Fruit fly (Drosophila melanogaster) whole organism, embryonic: ENCODE measurements around the gene Mms19.

Experiments
- Awh ChIP-seq: fragments of 200-800 bp; sonication (Bioruptor generic); IDR thresholded peaks from 2 replicates; pipeline ENCODE4, ENCODE4 v1.3.6; 2022; ENCODE audit warnings: missing biosample characterization, missing genetic modification characterization
- CG10431 ChIP-seq: fragments of 200-800 bp; sonication (Bioruptor generic); optimal IDR thresholded peaks from 3 replicates; lab custom pipeline; 2018; ENCODE audit warnings: missing biosample characterization, mild to moderate bottlenecking, missing genetic modification characterization
- CG12104 ChIP-seq: fragments of 200-800 bp; sonication (Bioruptor generic); optimal IDR thresholded peaks from 3 replicates; lab custom pipeline; 2016; ENCODE audit warnings: missing biosample characterization, missing genetic modification characterization
- CG13624 ChIP-seq: fragments of 200-800 bp; sonication (Bioruptor generic); optimal IDR thresholded peaks from 2 replicates; lab custom pipeline; 2016; ENCODE audit warnings: missing biosample characterization, missing genetic modification characterization
- CG1529 ChIP-seq: fragments of 200-800 bp; sonication (Bioruptor generic); optimal IDR thresholded peaks from 3 replicates; lab custom pipeline; 2018; ENCODE audit warnings: missing biosample characterization, missing genetic modification characterization
- CG15601 ChIP-seq: fragments of 200-800 bp; sonication (Bioruptor generic); optimal IDR thresholded peaks from 3 replicates; lab custom pipeline; 2019; ENCODE audit warnings: missing biosample characterization, mild to moderate bottlenecking, missing genetic modification characterization, moderate library complexity
- CG17359 ChIP-seq: fragments of 200-800 bp; sonication (Bioruptor generic); optimal IDR thresholded peaks from 3 replicates; lab custom pipeline; 2018; ENCODE audit warnings: missing biosample characterization, mild to moderate bottlenecking, missing genetic modification characterization, moderate library complexity
- CG17612 ChIP-seq: fragments of 200-800 bp; sonication (Bioruptor generic); IDR thresholded peaks from 2 replicates; pipeline ENCODE4 v1.3.6; 2022; ENCODE audit warnings: missing biosample characterization, missing genetic modification characterization
- CG18599 ChIP-seq: fragments of 200-800 bp; sonication (Bioruptor generic); optimal IDR thresholded peaks from 3 replicates; lab custom pipeline; 2017; ENCODE audit warnings: missing biosample characterization, missing genetic modification characterization, mild to moderate bottlenecking, moderate library complexity, missing genetic modification reagents
- CG2678 ChIP-seq: fragments of 200-800 bp; sonication (Bioruptor generic); optimal IDR thresholded peaks from 3 replicates; lab custom pipeline; 2019; ENCODE audit warnings: missing biosample characterization, mild to moderate bottlenecking, missing genetic modification characterization, moderate library complexity
- CG2889 ChIP-seq: fragments of 200-800 bp; sonication (Bioruptor generic); IDR thresholded peaks from 3 replicates; pipeline ENCODE4 v1.3.6; 2022; ENCODE audit warnings: missing biosample characterization, missing genetic modification characterization
- CG30403 ChIP-seq: fragments of 200-800 bp; sonication (Bioruptor generic); optimal IDR thresholded peaks from 3 replicates; lab custom pipeline; 2016; ENCODE audit warnings: missing biosample characterization, missing genetic modification characterization
- CG3281 ChIP-seq: fragments of 200-800 bp; sonication (Bioruptor generic); optimal IDR thresholded peaks from 3 replicates; lab custom pipeline; 2017; ENCODE audit warnings: missing biosample characterization, mild to moderate bottlenecking, missing genetic modification characterization
- CG3407 ChIP-seq: fragments of 200-800 bp; sonication (Bioruptor generic); optimal IDR thresholded peaks from 2 replicates; lab custom pipeline; 2018; ENCODE audit warnings: missing biosample characterization, mild to moderate bottlenecking, missing genetic modification characterization
- CG4328 ChIP-seq: fragments of 200-800 bp; sonication (Bioruptor generic); optimal IDR thresholded peaks from 3 replicates; lab custom pipeline; 2017; ENCODE audit warnings: missing biosample characterization, missing genetic modification reagents, missing genetic modification characterization
- CG6175 ChIP-seq: fragments of 200-800 bp; sonication (Bioruptor generic); IDR thresholded peaks from 3 replicates; pipeline ENCODE4 v1.3.6; 2022; ENCODE audit warnings: missing biosample characterization, missing genetic modification characterization
- CG7839 ChIP-seq: fragments of 200-800 bp; sonication (Bioruptor generic); optimal IDR thresholded peaks from 3 replicates; lab custom pipeline; 2018; ENCODE audit warnings: missing biosample characterization, mild to moderate bottlenecking, missing genetic modification characterization, moderate library complexity
- CG9215 ChIP-seq: fragments of 200-800 bp; sonication (Bioruptor generic); IDR thresholded peaks from 2 replicates; pipeline ENCODE4 v1.3.6; 2022; ENCODE audit warnings: missing biosample characterization, missing genetic modification characterization
- CG9817 ChIP-seq: fragments of 200-800 bp; sonication (Bioruptor generic); optimal IDR thresholded peaks from 2 replicates; lab custom pipeline; 2018; ENCODE audit warnings: missing biosample characterization, mild to moderate bottlenecking, missing genetic modification characterization, moderate library complexity
- CkIIα-i1 ChIP-seq: fragments of 200-800 bp; sonication (Bioruptor generic); IDR thresholded peaks from 2 replicates; pipeline ENCODE4 v1.3.6; 2022; ENCODE audit warnings: missing biosample characterization, missing genetic modification characterization
- Dip3 ChIP-seq: fragments of 200-800 bp; sonication (Bioruptor generic); optimal IDR thresholded peaks from 3 replicates; lab custom pipeline; 2016; ENCODE audit warnings: missing biosample characterization, missing genetic modification characterization
- Dp ChIP-seq: fragments of 200-800 bp; sonication (Bioruptor generic); optimal IDR thresholded peaks from 2 replicates; lab custom pipeline; 2018; ENCODE audit warnings: missing biosample characterization, mild to moderate bottlenecking, missing genetic modification characterization, moderate library complexity
- E2f1 ChIP-seq: fragments of 200-800 bp; sonication (Bioruptor generic); IDR thresholded peaks from 2 replicates; pipeline ENCODE4 v1.3.6; 2022; ENCODE audit warnings: missing biosample characterization, missing genetic modification characterization
- Elba2 ChIP-seq: fragments of 200-800 bp; sonication (Bioruptor generic); optimal IDR thresholded peaks from 3 replicates; lab custom pipeline; 2016; ENCODE audit warnings: missing biosample characterization, missing genetic modification characterization
- Ets65A ChIP-seq: fragments of 200-800 bp; sonication (Bioruptor generic); peaks from one replicate; lab custom pipeline; 2016; ENCODE audit warnings: missing biosample characterization, missing genetic modification characterization
- Fer1 ChIP-seq: fragments of 200-800 bp; sonication (Bioruptor generic); optimal IDR thresholded peaks from 2 replicates; lab custom pipeline; 2017; ENCODE audit warnings: missing biosample characterization, mild to moderate bottlenecking, missing genetic modification characterization
- HmgD ChIP-seq: fragments of 200-800 bp; sonication (Bioruptor generic); optimal IDR thresholded peaks from 3 replicates; lab custom pipeline; 2016; ENCODE audit warnings: missing biosample characterization, missing genetic modification characterization
- Hmr ChIP-seq: fragments of 200-800 bp; sonication (Bioruptor generic); optimal IDR thresholded peaks from 3 replicates; lab custom pipeline; 2017; ENCODE audit warnings: mild to moderate bottlenecking, missing biosample characterization, missing genetic modification reagents, missing genetic modification characterization
- Hmx ChIP-seq: fragments of 200-800 bp; sonication (Bioruptor generic); optimal IDR thresholded peaks from 2 replicates; lab custom pipeline; 2016; ENCODE audit warnings: missing biosample characterization, missing genetic modification characterization
- Hr3 ChIP-seq: fragments of 200-800 bp; sonication (Bioruptor generic); optimal IDR thresholded peaks from 3 replicates; lab custom pipeline; 2016; ENCODE audit warnings: missing biosample characterization, missing genetic modification characterization
- Mes4 ChIP-seq: fragments of 200-800 bp; sonication (Bioruptor generic); optimal IDR thresholded peaks from 2 replicates; lab custom pipeline; 2016; ENCODE audit warnings: missing biosample characterization, missing genetic modification characterization
- Rx ChIP-seq: fragments of 200-800 bp; sonication (Bioruptor generic); IDR thresholded peaks from 2 replicates; pipeline ENCODE4 v1.3.6; 2022; ENCODE audit warnings: missing biosample characterization, missing genetic modification characterization
- Sox100B ChIP-seq: fragments of 200-800 bp; sonication (Bioruptor generic); optimal IDR thresholded peaks from 3 replicates; lab custom pipeline; 2018; ENCODE audit warnings: missing biosample characterization, mild to moderate bottlenecking, missing genetic modification characterization
- Sry-δ ChIP-seq: fragments of 200-800 bp; sonication (Bioruptor generic); optimal IDR thresholded peaks from 2 replicates; lab custom pipeline; 2016; ENCODE audit warnings: missing biosample characterization, missing genetic modification characterization
- TFAM ChIP-seq: fragments of 200-800 bp; sonication (Bioruptor generic); optimal IDR thresholded peaks from 2 replicates; lab custom pipeline; 2017; ENCODE audit warnings: missing biosample characterization, missing genetic modification characterization, inconsistent platforms
- Taf1 ChIP-seq: fragments of 200-800 bp; sonication (Bioruptor generic); IDR thresholded peaks from 2 replicates; pipeline ENCODE4 v1.3.6; 2022; ENCODE audit warnings: missing biosample characterization, missing genetic modification characterization
- aop ChIP-seq: fragments of 200-800 bp; sonication (Bioruptor generic); IDR thresholded peaks from 2 replicates; pipeline ENCODE4 v1.3.6; 2022; ENCODE audit warnings: missing biosample characterization, missing genetic modification characterization
- btn ChIP-seq: fragments of 200-800 bp; sonication (Bioruptor generic); optimal IDR thresholded peaks from 2 replicates; lab custom pipeline; 2016; ENCODE audit warnings: missing biosample characterization, missing genetic modification characterization
- exex ChIP-seq: fragments of 200-800 bp; sonication (Bioruptor generic); optimal IDR thresholded peaks from 4 replicates; lab custom pipeline; 2018; ENCODE audit warnings: missing biosample characterization, mild to moderate bottlenecking, missing genetic modification characterization, moderate library complexity
- hb ChIP-seq: fragments of 200-800 bp; sonication (Bioruptor generic); IDR thresholded peaks from 3 replicates; pipeline ENCODE4 v1.3.6; 2022; ENCODE audit warnings: missing biosample characterization, missing genetic modification characterization; ENCODE audit not compliant: partially characterized antibody
- hth ChIP-seq: fragments of >200 bp; optimal IDR thresholded peaks from 2 replicates; lab custom pipeline; 2017; ENCODE audit warnings: inconsistent platforms
- inv ChIP-seq: fragments of 200-800 bp; sonication (Bioruptor generic); IDR thresholded peaks from 2 replicates; pipeline ENCODE4 v1.3.6; 2022; ENCODE audit warnings: missing biosample characterization, missing genetic modification characterization; ENCODE audit not compliant: partially characterized antibody
- jumu ChIP-seq: fragments of 200-800 bp; sonication (Bioruptor generic); optimal IDR thresholded peaks from 3 replicates; lab custom pipeline; 2016; ENCODE audit warnings: missing biosample characterization, missing genetic modification characterization
- ranshi ChIP-seq: fragments of 200-800 bp; sonication (Bioruptor generic); IDR thresholded peaks from 2 replicates; pipeline ENCODE4 v1.3.6; 2022; ENCODE audit warnings: missing biosample characterization, missing genetic modification characterization
- salm ChIP-seq: fragments of 200-800 bp; sonication (Bioruptor generic); optimal IDR thresholded peaks from 2 replicates; lab custom pipeline; 2018; ENCODE audit warnings: missing biosample characterization, mild to moderate bottlenecking, missing genetic modification characterization
- sc ChIP-seq, 3 experiments: fragments of >200 bp in 2 of 3; fragments of 200-800 bp in 1 of 3; sonication (Bioruptor generic) in 1 of 3; optimal IDR thresholded peaks; 2 replicates in 2 of 3; 3 replicates in 1 of 3; lab custom pipeline; 2017; ENCODE audit warnings: mild to moderate bottlenecking in 1 of 3, missing biosample characterization in 1 of 3, missing genetic modification characterization in 1 of 3, missing genetic modification reagents in 1 of 3
- scrt ChIP-seq: fragments of 200-800 bp; sonication (Bioruptor generic); optimal IDR thresholded peaks from 2 replicates; lab custom pipeline; 2018; ENCODE audit warnings: missing biosample characterization, mild to moderate bottlenecking, missing genetic modification characterization, moderate library complexity
- sd ChIP-seq: fragments of 200-800 bp; sonication (Bioruptor generic); optimal IDR thresholded peaks from 3 replicates; lab custom pipeline; 2018; ENCODE audit warnings: missing biosample characterization, mild to moderate bottlenecking, missing genetic modification characterization, moderate library complexity
- trem ChIP-seq: fragments of 200-800 bp; optimal IDR thresholded peaks from 3 replicates; lab custom pipeline; 2019; ENCODE audit warnings: missing biosample characterization, mild to moderate bottlenecking, missing genetic modification characterization, moderate library complexity
- yki ChIP-seq: fragments of >200 bp; optimal IDR thresholded peaks from 3 replicates; lab custom pipeline; 2018
- zen ChIP-seq: fragments of 200-800 bp; sonication (Bioruptor generic); optimal IDR thresholded peaks from 3 replicates; lab custom pipeline; 2018; ENCODE audit warnings: missing biosample characterization, mild to moderate bottlenecking, missing genetic modification characterization, moderate library complexity

The Mms19 gene

DNA sequence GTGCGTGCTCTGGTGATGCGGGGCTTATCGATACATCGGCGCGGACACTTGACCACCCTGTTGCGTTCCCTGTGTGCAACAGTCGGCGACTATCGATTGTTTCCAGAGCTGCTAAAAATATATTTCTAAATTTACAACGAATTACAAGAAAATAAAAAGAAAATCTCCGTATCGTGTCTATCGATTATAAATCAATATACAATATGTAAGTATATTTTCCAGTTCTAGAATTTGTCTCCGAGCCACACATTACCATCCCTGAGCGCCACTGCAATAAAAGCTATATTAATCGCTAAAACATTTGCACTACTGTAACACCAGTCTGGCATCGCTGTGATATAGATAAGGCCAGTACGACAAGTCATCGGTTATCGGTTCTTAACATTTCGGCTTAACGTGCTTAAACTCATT lies at the start of gene Mms19, which contains the start of gene Kat60 (continued):
- TF ChIP-seq CG13624 (GFP tag; lab: Kevin White, UChicago) = peak; percentile 58
- peak; percentile 60 for TF ChIP-seq Elba2 (GFP tag; lab: Kevin White, UChicago)
- TF ChIP-seq E2f1 (GFP tag; lab: Robert Waterston, UW) = peak; percentile 62; the same call in 1 of the 2 replicates
- no peak for TF ChIP-seq exex (tag; lab: Kevin White, UChicago)
- TF ChIP-seq CG6175 (GFP tag; lab: Robert Waterston, UW) = peak; percentile 48; the same call in 1 of the 3 replicates
- no peak for TF ChIP-seq sd
- TF ChIP-seq yki (lab: Kevin White, UChicago) = no peak
- peak; percentile 61; the same call in 1 of the 2 replicates for TF ChIP-seq ranshi (GFP tag; lab: Robert Waterston, UW)
- peak; percentile 42; the same call in 1 of the 2 replicates for TF ChIP-seq CG17612 (GFP tag; lab: Robert Waterston, UW)
- TF ChIP-seq CG4328 = no peak
- TF ChIP-seq CG2678 (tag; lab: Kevin White, UChicago) = no peak
- TF ChIP-seq CG18599 (GFP tag; lab: Kevin White, UChicago) = peak; percentile 62
- peak; percentile 16 for TF ChIP-seq Mes4 (GFP tag; lab: Kevin White, UChicago)
- no peak for TF ChIP-seq Hmx (GFP tag; lab: Kevin White, UChicago)
- no peak for TF ChIP-seq CG1529
- TF ChIP-seq salm (tag; lab: Kevin White, UChicago) = no peak
- no peak for TF ChIP-seq Sox100B
- no peak for TF ChIP-seq btn (GFP tag; lab: Kevin White, UChicago)
- TF ChIP-seq Taf1 (GFP tag; lab: Robert Waterston, UW) = peak; percentile 56
- TF ChIP-seq zen (tag; lab: Kevin White, UChicago) = peak; percentile 48
- TF ChIP-seq CG7839 = no peak
- TF ChIP-seq trem (tag; lab: Kevin White, UChicago) = peak; percentile 85
- peak; percentile 77 for TF ChIP-seq Hmr
- 0 out of 3 replicates have a peak, but pooled peaks have one; percentile 37 for TF ChIP-seq CG2889
- peak; percentile 47 for TF ChIP-seq Dp (GFP tag; lab: Kevin White, UChicago)
- TF ChIP-seq CG9817 (tag; lab: Kevin White, UChicago) = peak; percentile 68
- TF ChIP-seq CG15601 (tag; lab: Kevin White, UChicago) = no peak
- no peak for TF ChIP-seq CkIIα-i1
- TF ChIP-seq sc (optimal IDR thresholded peaks at IDR 0.05; lab: Kevin White, UChicago) = no peak
- TF ChIP-seq sc (GFP tag; optimal IDR thresholded peaks at IDR 0.05; lab: Kevin White, UChicago) = no peak
- no peak for TF ChIP-seq CG3407 (GFP tag; lab: Kevin White, UChicago)
- peak; percentile 48 for TF ChIP-seq CG12104 (GFP tag; lab: Kevin White, UChicago)
- peak; percentile 98 for TF ChIP-seq Ets65A (GFP tag; lab: Kevin White, UChicago)
- TF ChIP-seq TFAM (GFP tag; lab: Kevin White, UChicago) = no peak
- TF ChIP-seq Rx (GFP tag; lab: Robert Waterston, UW) = 0 out of 2 replicates have a peak, but pooled peaks have one; percentile 30
- TF ChIP-seq Sry-δ = peak; percentile 98
- TF ChIP-seq aop (GFP tag; lab: Robert Waterston, UW) = no peak
- peak; percentile 84 for TF ChIP-seq CG9215 (GFP tag; lab: Robert Waterston, UW)
- TF ChIP-seq Hr3 (GFP tag; lab: Kevin White, UChicago) = peak; percentile 62
- TF ChIP-seq HmgD = peak; percentile 2
- peak; percentile 96 for TF ChIP-seq inv
- TF ChIP-seq CG30403 = peak; percentile 82
- no peak for TF ChIP-seq CG10431 (GFP tag; lab: Kevin White, UChicago)
- TF ChIP-seq CG3281 (GFP tag; lab: Kevin White, UChicago) = no peak
- peak; percentile 25 for TF ChIP-seq CG17359 (tag; lab: Kevin White, UChicago)
- peak; percentile 60 for TF ChIP-seq jumu (GFP tag; lab: Kevin White, UChicago)
- no peak for TF ChIP-seq Awh
- TF ChIP-seq hb (GFP tag; lab: Robert Waterston, UW) = peak; percentile 94
- TF ChIP-seq Fer1 (GFP tag; lab: Kevin White, UChicago) = peak; percentile 49
- peak; percentile 95 for TF ChIP-seq scrt (GFP tag; lab: Kevin White, UChicago)
- peak; percentile 64 for TF ChIP-seq Dip3 (GFP tag; lab: Kevin White, UChicago)
- no peak for TF ChIP-seq hth
